Worm (Caenorhabditis elegans): Measurements from ENCODE around the gene Y39D8A.1.

- TF ChIP-seq ceh-90 (tag; optimal IDR thresholded peaks at IDR 0.05) (no peak), nhr-28 (tag; optimal IDR thresholded peaks at IDR 0.05) (no peak), ces-1 (GFP tag; optimal IDR thresholded peaks at IDR 0.05) (no peak), zip-4 (GFP tag; optimal IDR thresholded peaks at IDR 0.05) (no peak), vab-15 (tag; optimal IDR thresholded peaks at IDR 0.05) (no peak), hlh-4 (tag; optimal IDR thresholded peaks at IDR 0.05) (no peak), mab-9 (GFP tag; IDR thresholded peaks at IDR 0.05) (no peak), unc-86 (tag; optimal IDR thresholded peaks at IDR 0.05) (no peak), hpl-2 (GFP tag; optimal IDR thresholded peaks at IDR 0.05) (no peak), nhr-12 (tag; optimal IDR thresholded peaks at IDR 0.05) (no peak), jun-1 (tag; optimal IDR thresholded peaks at IDR 0.05) (no peak), lin-15B (tag; optimal IDR thresholded peaks at IDR 0.05) (no peak), mep-1 (tag; optimal IDR thresholded peaks at IDR 0.05) (no peak), pqm-1 (tag; optimal IDR thresholded peaks at IDR 0.05) (no peak)
Observed at ce11 chrV:449685-450084, 31.2 kb downstream of the Y39D8A.1 start, which contains the start of gene M02H5.8.

All from whole organism, L1 larva.